Worm (Caenorhabditis elegans): ENCODE measurements around the gene nhr-134.

The nhr-134 gene

DNA sequence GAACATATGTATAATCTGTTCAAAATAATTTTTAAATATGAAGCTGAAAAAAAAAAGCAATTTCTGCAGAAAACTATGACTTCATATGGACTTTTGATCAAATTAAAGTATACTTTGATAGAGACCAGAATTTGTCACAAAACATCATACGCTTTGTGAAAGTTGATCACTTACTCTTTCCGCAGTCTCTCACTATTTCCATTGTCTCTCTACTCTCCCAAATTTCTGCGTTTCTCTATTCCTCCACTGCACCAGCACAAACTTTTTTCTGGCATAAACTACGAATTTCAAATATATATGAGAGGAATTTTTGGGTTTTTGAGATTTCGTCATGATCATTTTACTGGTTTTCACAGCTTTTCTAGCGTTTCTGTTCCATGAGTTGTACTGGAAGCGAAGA lies 4.8 kb downstream of the nhr-134 start, which contains the start of gene cyp-33C4 (continued):
- TF ChIP-seq pqm-1 (tag; optimal IDR thresholded peaks at IDR 0.05): no peak
- no peak for TF ChIP-seq pag-3 (tag; optimal IDR thresholded peaks at IDR 0.05; ENCODE audit: borderline replicate concordance, insufficient read depth)
- peak; percentile 80 for TF ChIP-seq blmp-1 (tag; optimal IDR thresholded peaks at IDR 0.05)
- no peak for TF ChIP-seq ets-5 (GFP tag; IDR thresholded peaks at IDR 0.05)
- no peak for TF ChIP-seq Y116A8C.19 (tag; optimal IDR thresholded peaks at IDR 0.05; ENCODE audit: borderline replicate concordance)
- no peak for TF ChIP-seq ceh-88 (GFP tag; IDR thresholded peaks at IDR 0.05)
- TF ChIP-seq pax-3 (tag; optimal IDR thresholded peaks at IDR 0.05): no peak
- TF ChIP-seq ceh-82 (tag; optimal IDR thresholded peaks at IDR 0.05): peak in 1 of 3 experiments; percentile 20
- no peak for TF ChIP-seq egl-27 (tag; optimal IDR thresholded peaks at IDR 0.05)
- TF ChIP-seq lsy-2 (tag; optimal IDR thresholded peaks at IDR 0.05): peak in 1 of 2 experiments; percentile 42
- TF ChIP-seq fkh-4 (tag; optimal IDR thresholded peaks at IDR 0.05; ENCODE audit: borderline replicate concordance): no peak
- no peak for TF ChIP-seq tbx-2 (tag; optimal IDR thresholded peaks at IDR 0.05)

DNA sequence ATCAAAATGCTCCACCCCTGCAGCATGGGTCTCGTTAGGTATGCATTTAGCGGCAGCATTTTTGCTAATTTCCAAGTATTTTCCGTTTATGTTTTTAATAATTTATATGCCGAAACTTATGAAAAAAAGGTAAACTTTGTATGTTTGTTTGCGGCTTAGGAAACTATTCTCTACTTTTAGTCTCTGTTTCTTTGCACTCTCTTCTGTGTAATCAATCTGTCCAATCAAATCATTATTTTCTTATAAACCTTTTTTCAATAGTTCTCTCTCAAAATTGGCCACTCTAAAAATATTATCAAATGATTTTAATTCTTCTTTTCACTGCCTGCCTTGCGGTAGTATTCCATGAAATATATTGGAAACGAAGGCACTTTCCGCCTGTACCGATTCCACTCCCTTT lies 7.0 kb downstream of the nhr-134 start:
- TF ChIP-seq hlh-17 (GFP tag; optimal IDR thresholded peaks at IDR 0.05; ENCODE audit: borderline replicate concordance): no peak
- no peak for TF ChIP-seq tlp-1 (tag; optimal IDR thresholded peaks at IDR 0.05)
- peak; percentile 71 for TF ChIP-seq nhr-20 (tag; optimal IDR thresholded peaks at IDR 0.05)
- peak in 2 of 6 experiments; percentile 5 to 74 for TF ChIP-seq elt-3 (tag; optimal IDR thresholded peaks at IDR 0.05)
- peak in 1 of 2 experiments; percentile 23 for TF ChIP-seq lin-35 (GFP tag; optimal IDR thresholded peaks at IDR 0.05)

DNA sequence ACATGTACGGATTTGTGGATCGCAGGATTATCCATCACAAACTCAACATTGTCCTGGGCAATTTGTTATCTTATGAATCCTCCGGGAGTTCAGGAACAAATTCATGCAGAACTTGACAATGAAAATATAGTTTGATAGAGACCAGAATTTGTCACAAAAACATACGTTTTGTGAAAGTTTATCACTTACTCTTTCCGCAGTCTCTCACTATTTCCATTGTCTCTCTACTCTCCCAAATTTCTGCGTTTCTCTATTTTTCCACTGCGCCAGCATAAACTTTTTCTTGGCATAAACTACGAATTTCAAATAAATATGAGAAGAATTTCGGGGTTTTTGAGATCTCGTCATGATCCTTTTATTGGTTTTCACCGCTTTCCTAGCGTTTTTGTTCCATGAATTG lies 11.6 kb downstream of the nhr-134 start, which contains the start of gene cyp-33C3:
Gene cyp-33C3, plus strand, starts transcription at position 149 of the 400 bp plus-strand sequence.
- peak; percentile 17 for TF ChIP-seq nhr-20 (tag; optimal IDR thresholded peaks at IDR 0.05)
- peak; percentile 48 for TF ChIP-seq blmp-1 (tag; optimal IDR thresholded peaks at IDR 0.05)
- TF ChIP-seq nhr-71 (tag; optimal IDR thresholded peaks at IDR 0.05): no peak
- TF ChIP-seq lin-14 (GFP tag; optimal IDR thresholded peaks at IDR 0.05): peak; percentile 56
- peak in 1 of 6 experiments; percentile 21 for TF ChIP-seq elt-3 (tag; optimal IDR thresholded peaks at IDR 0.05)
- no peak for TF ChIP-seq efl-1 (optimal IDR thresholded peaks at IDR 0.05)
- no peak for TF ChIP-seq efl-1 (GFP tag; optimal IDR thresholded peaks at IDR 0.05 in 1 of 2)

DNA sequence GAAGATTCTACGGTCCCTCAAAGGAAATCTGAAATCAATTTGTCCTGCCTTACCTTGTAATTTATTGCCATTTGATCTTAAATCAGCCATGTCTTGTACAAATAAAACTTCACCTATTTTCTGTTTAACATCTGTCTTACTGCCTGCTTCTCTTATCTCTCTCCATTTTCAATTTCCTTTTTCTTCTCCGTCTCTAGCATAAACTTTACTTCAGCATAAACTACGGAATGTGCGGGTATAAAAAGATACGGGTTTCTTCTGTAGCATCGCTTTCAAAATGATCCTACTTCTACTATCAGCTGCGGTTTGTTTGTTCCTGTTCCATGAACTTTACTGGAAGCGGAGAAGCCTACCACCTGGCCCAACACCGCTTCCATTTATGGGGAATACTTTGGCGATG lies 13.7 kb downstream of the nhr-134 start, which contains the start of gene cyp-33C5:
Gene cyp-33C5, plus strand, starts transcription at position 254 of the 400 bp plus-strand sequence.
- TF ChIP-seq nhr-20 (tag; optimal IDR thresholded peaks at IDR 0.05): peak; percentile 75
- peak in 1 of 3 experiments; percentile 17 for TF ChIP-seq ceh-82 (tag; optimal IDR thresholded peaks at IDR 0.05)
- no peak for TF ChIP-seq ceh-8 (GFP tag; optimal IDR thresholded peaks at IDR 0.05)
- TF ChIP-seq elt-3 (tag; optimal IDR thresholded peaks at IDR 0.05): peak in 2 of 6 experiments; percentile 46 to 54
- TF ChIP-seq elt-2 (tag; optimal IDR thresholded peaks at IDR 0.05): peak; percentile 11
- TF ChIP-seq nhr-77 (tag; optimal IDR thresholded peaks at IDR 0.05): peak; percentile 22
- peak; percentile 67 for TF ChIP-seq nhr-85 (tag)
- no peak for TF ChIP-seq nhr-11 (tag; optimal IDR thresholded peaks at IDR 0.05)
- TF ChIP-seq blmp-1 (tag; optimal IDR thresholded peaks at IDR 0.05): peak; percentile 62
- TF ChIP-seq C16A3.4 (tag; optimal IDR thresholded peaks at IDR 0.05): no peak
- peak in 1 of 2 experiments; percentile 16 for TF ChIP-seq lsy-2 (tag; optimal IDR thresholded peaks at IDR 0.05)
- TF ChIP-seq efl-1 (optimal IDR thresholded peaks at IDR 0.05): peak; percentile 43 to 59
- peak in 1 of 2 experiments; percentile 92 for TF ChIP-seq efl-1 (GFP tag; optimal IDR thresholded peaks at IDR 0.05 in 1 of 2)
- peak in 1 of 2 experiments; percentile 31 for TF ChIP-seq lin-35 (GFP tag; optimal IDR thresholded peaks at IDR 0.05)
- peak; percentile 12 for TF ChIP-seq rnt-1 (tag; optimal IDR thresholded peaks at IDR 0.05)
- no peak for TF ChIP-seq xbp-1 (tag; optimal IDR thresholded peaks at IDR 0.05)
- peak; percentile 29 for TF ChIP-seq snu-23 (GFP tag; optimal IDR thresholded peaks at IDR 0.05)
- TF ChIP-seq lin-14 (GFP tag; optimal IDR thresholded peaks at IDR 0.05): peak; percentile 84

DNA sequence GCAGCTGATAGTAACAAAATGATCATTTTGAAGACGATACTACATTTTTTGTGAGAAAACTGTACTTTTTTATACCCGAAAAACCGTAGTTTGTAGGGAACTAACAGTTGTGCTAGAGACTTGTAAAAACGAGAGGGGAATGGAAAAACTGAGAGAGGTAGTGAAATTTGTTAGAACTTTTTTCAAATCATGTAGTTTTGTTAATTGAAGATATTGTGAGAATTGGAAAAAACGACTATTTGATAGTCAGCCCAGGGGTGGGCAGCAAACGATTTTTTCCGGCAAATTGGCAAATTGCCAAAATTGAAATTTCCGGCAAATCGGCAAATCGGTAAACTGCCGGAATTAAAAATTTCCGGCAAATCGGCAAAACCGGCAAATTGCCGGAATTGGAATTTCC lies 18.3 kb downstream of the nhr-134 start, which contains the start of gene cyp-33C6:
Gene cyp-33C6, minus strand, starts transcription at position 101 of the 400 bp plus-strand sequence.
- TF ChIP-seq tbx-2 (tag; optimal IDR thresholded peaks at IDR 0.05): no peak
- no peak for TF ChIP-seq unc-62 (GFP tag; optimal IDR thresholded peaks at IDR 0.05)
- no peak for TF ChIP-seq nhr-90 (tag; optimal IDR thresholded peaks at IDR 0.05; ENCODE audit: poor library complexity)
- no peak for TF ChIP-seq lin-39 (tag; optimal IDR thresholded peaks at IDR 0.05)
- no peak for TF ChIP-seq ceh-63 (GFP tag; optimal IDR thresholded peaks at IDR 0.05)
- TF ChIP-seq C04F5.9 (tag; optimal IDR thresholded peaks at IDR 0.05): no peak
- TF ChIP-seq nhr-12 (tag; optimal IDR thresholded peaks at IDR 0.05): no peak
- no peak for TF ChIP-seq mef-2 (tag; optimal IDR thresholded peaks at IDR 0.05)
- TF ChIP-seq lsy-2 (tag; optimal IDR thresholded peaks at IDR 0.05): no peak
- no peak for TF ChIP-seq C34B4.2 (tag; optimal IDR thresholded peaks at IDR 0.05)
- no peak for TF ChIP-seq nhr-47 (tag; optimal IDR thresholded peaks at IDR 0.05)
- TF ChIP-seq isw-1 (GFP tag; IDR thresholded peaks at IDR 0.05): no peak
- no peak for TF ChIP-seq hpl-2 (GFP tag; optimal IDR thresholded peaks at IDR 0.05)
- TF ChIP-seq snpc-4 (tag; optimal IDR thresholded peaks at IDR 0.05): no peak
- no peak for TF ChIP-seq nhr-76 (tag; optimal IDR thresholded peaks at IDR 0.05)
- no peak for TF ChIP-seq unc-86 (tag; optimal IDR thresholded peaks at IDR 0.05)
- TF ChIP-seq lin-14 (GFP tag; optimal IDR thresholded peaks at IDR 0.05): no peak
- TF ChIP-seq blmp-1 (tag; optimal IDR thresholded peaks at IDR 0.05): no peak
